Fruit fly (Drosophila melanogaster): ENCODE measurements around the gene Rpn2.

DNA sequence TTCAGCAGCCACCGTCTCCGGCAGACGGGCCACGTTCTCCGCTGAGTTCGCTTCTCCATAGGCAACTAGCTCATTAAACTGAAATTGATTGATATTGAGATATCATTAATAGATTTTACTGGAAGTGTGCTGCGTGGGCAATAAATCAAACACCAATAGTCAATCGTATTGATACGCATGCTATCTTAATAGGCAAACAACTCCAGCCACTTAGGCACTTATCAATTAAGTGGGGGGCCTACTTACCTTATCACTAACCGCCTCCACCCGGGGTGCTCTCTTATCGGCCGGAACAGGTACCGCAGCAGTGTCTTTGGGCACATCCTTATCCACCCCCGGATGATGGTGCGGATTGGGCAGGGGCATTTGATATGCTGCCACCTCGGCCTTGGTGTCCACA, 41.5 kb upstream of the Rpn2 start:
- TF ChIP-seq Sox102F (GFP tag; optimal IDR thresholded peaks at IDR 0.05): no peak
- no peak for TF ChIP-seq CG34406 (GFP tag; optimal IDR thresholded peaks at IDR 0.05)
